Fruit fly (Drosophila melanogaster) whole organism, larva: Measurements from ENCODE around the gene dtn.
A peak's percentile ranks its signal among the peaks of the same experiment; 100 is the strongest.

Source experiments
- noc ChIP-seq: fragments of 200-800 bp; sonication (Bioruptor generic); optimal IDR thresholded peaks from 3 replicates; lab custom pipeline; 2019; ENCODE audit warnings: missing biosample characterization, mild to moderate bottlenecking, missing genetic modification characterization, moderate library complexity

dtn gene

DNA sequence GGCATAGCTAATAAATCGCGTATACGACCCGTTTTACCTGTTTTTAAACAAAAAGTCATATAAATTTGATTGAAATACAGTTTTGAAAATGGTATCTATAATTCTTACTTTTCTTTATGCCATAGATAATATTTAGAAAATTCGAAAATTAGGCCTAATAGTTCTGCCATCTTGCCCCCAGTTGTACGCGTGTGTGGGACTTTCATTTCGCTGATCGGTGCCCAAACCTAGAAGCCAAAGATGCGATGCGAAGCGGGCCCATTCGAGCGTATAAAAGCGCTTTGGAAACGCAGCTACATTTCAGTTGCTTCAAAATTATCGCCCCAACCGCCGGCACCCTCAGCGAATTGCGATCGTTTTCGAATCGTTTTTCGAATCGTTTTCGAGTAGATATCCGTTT, 11.6 kb downstream of the dtn start, which contains the start of gene CG14445:
Gene CG14445 (plus strand): TSS at position 301 of the 400 bp plus-strand sequence.
- no peak for TF ChIP-seq noc

DNA sequence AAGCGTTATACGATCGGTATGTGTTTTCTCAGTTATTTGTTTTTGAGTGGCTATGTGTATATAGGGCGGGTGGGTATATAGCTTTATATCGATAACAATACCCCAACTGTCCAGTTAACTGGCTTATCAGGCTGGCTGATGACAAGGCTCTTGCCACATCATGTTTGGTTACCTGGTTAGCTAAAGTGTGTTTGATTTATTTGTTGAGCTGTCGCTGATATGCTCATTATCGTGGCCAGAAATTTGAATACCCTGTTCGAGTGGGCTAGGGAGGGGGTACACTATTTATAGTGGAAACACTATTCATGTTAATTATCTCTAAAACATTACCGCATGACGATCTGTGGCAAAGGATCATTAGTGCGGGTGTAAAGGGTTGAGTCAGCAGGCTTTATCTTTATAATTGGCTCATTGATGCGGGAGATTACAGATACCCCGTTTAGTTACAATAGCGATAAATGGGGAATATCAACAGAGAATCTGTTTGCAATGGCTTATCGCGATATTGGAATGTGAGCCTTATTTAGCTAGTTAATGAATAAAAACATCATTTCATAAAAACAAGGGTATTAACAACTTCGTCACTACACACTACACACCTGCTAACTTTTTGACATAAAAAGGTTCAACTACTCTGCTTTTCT, 27.6 kb downstream of the dtn start:
- TF ChIP-seq noc, result no peak

dm6 chrX:6253701-6254100, 28.3 kb downstream of the dtn start:
- TF ChIP-seq noc, result no peak

DNA sequence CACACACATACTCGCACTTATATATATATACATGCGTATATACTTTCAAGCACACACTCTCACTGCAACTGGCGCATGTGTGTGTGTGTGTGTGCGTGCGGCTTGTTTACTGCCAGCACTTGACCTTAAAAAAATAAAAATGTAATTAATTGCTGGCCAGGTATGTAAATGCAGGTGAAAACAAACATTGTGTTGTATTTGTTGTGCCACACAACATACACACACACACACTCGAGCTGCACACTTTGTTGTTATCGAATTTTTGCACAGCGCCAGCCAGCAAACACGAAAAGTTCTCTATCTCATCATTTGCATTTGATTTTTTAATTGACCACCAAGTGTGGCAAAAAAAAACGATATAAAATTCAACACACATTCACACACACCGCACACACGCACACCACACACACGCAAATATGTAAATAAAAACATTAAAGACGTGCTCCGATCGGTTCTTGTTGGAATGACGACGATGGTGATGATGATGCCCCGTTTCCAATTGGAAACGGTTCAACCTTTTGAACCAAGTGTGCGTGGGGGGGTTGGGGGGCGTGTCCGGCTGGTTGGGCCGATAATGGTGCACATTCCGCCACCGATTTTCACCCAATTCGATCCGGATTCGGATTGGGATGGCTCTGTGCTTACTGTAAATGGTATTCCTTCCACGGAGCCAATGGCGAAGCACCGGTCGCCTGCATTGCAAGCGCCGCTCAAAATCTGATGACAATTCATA, 29.3 kb downstream of the dtn start:
- TF ChIP-seq noc, result no peak

dm6 chrX:6255414-6255915, 30.0 kb downstream of the dtn start, which contains the start of the genes Rbcn-3A and Spx:
Gene Rbcn-3A, minus strand, starts transcription at chrX:6255487.
Gene Spx, plus strand, starts transcription at chrX:6255822.
- peak; percentile 38 for TF ChIP-seq noc

DNA sequence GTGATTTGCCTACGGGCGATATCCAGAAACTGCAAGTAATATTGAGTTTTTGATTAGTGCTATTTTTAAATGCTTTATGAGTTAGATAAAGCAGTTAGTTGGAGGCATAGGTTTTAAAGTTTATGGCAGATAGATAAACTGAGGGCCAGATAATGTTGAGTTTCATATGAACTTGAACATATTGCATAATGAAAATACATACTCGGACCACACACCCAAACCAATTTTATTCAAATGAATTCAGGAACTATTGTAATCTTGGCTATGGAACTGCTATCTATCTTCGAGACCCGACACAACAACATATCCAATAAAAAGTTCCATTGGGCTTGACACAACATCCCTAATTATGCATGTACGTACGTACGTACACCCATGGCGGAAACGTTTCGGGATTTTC, 34.2 kb downstream of the dtn start:
- TF ChIP-seq noc, result no peak

DNA sequence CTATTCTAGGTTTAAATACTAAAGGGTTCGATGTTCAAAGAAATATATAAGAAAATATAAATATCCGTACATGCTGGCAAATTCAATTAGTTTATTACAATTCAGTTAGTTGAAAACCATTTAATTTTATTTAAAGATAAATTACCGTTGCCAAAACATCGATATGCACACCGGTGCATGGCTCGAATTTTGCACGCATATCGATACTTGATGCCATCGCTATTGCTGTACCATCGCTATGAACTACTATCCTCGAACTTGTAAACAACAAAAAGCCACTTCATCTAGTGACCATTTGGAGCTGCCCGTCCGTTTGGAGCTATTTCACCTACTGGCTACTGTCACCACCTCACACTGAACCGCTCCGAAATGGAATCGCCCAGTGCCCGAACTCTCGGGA, 35.5 kb downstream of the dtn start, which contains the start of gene Josd:
Gene Josd (plus strand): TSS at position 270 of the 400 bp plus-strand sequence.
- TF ChIP-seq noc, result no peak

- peak; percentile 78 for TF ChIP-seq noc
These were observed 38.2 kb downstream of the dtn start for dm6 chrX:6263614-6264130.

- TF ChIP-seq noc, result peak; percentile 57
These were observed 39.0 kb downstream of the dtn start for dm6 chrX:6264456-6264855.

DNA sequence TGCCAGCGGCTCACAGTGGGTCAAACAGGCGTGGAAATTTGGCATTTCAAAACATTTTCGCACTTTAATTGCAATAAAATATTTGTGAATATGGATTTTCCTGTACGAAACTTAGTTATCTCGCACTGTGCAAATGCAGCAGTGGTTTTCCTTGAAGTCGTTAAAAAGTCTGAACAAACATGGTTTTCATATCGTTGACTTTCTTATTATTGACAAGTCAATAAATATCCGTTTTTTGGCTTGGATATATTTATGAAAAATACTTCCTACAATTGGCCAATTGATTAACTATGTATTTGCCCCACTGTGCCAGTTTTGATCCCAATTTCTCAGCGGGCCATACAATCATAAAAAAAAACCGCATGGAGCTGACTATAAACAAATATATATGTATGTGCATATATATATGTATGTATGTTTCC, 40.0 kb downstream of the dtn start:
- TF ChIP-seq noc, result peak; percentile 96

DNA sequence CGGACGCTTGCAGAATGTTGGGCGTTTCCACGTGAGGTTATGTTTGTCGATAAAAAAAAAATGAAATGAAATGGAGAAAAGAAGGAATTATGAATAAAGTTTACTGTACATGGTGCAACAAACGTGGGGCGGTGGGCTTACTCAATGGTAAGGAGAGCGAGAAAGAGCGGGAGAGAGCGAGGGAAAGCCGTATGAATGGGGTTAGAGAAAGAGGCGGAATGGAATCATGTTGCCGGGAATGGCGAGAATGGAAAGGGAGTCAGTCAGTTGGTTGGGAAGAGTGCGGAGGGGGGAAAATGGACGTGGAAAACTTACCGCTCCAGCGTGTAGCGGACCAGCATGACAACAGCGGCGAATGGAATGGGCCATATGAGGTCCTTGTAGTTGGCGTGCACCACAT, 40.6 kb downstream of the dtn start:
- TF ChIP-seq noc, result no peak

DNA sequence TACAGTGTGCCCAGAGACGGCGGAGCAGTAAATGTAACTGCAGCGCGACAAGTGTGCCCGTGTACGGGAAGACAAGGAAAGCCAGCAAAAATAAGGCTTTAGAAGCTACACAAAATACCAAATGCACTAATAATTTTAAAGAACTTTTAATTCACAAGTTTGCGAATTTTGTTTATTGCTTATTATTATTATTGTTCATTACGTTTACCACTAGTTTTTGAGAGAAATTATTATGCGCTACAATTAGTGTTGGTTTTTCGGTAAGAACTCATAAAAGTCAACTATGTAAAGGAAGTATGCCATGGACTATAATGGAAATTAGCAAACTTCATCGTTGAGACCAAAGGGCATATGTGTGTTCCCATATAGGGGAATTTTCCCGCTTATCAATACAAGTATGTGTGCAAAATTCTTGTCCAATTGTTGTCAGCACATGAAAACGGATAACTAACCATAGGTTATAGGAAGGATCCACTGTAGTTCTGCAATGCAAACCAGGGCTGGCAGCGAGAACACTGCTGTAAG, 41.8 kb downstream of the dtn start, which contains the start of gene schlank:
Gene schlank (minus strand): TSS at position 42 of the 525 bp plus-strand sequence.
- no peak for TF ChIP-seq noc

- no peak for TF ChIP-seq noc
These were observed 42.5 kb downstream of the dtn start, which contains the start of gene Spt6 for dm6 chrX:6267745-6268582. Gene Spt6, plus strand, starts transcription at chrX:6267797.

DNA sequence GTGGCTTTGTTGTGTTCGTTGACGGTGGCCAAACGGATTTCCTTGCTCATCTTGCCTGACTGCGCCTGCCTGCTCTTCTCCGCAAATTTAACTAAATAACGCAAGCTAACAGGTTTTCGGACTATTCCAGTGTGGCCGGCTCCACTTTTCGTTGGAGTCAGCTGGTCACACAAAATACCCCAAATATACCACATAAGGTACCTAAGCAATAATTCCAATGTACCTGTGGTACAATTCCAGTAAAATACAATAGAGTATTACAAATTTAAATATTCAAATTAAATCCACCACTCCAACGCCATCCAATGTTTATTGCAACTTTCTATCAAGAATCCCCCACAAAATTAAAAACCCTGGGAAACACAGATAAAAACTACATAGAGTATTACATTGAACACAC, 51.1 kb downstream of the dtn start, which contains the start of gene CG3566:
Gene CG3566 (minus strand): TSS at position 135 of the 400 bp plus-strand sequence.
- peak; percentile 26 for TF ChIP-seq noc

DNA sequence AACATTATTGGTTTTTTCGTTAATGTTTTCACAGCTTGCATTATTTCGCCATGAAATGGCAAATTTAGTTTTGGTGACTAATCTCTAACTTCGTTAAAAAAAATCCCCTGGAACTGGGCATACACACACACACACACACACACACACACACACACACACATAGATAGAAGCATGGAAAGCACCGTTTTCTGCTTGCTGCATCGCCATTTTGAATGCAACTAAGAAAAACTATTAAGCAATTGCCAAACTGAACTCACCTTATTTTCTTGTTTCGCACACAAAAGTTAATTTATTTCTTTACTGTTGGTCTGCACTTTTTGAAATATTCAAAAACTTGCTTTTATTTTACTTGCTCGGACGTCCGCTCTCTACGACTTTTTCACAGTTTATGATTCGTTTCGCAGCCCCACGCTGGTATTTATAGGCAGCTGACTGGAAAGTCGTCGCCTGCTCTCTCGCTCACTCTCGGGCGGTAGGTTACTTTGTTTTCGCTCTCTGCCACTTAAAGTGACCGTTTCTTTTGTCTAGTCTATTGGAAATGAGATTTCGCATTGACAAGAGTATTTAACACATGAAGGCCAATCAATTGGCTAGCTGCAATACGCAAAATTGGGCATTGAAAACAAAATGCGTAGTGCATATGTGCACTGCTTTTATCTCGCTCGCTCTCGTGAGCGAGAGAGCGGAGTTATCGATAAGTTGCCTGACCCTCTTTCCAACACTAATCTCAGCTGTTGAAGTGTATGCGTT, 53.6 kb downstream of the dtn start:
- peak; percentile 15 for TF ChIP-seq noc
